Fruit fly (Drosophila melanogaster): ENCODE measurements around the gene Surf4.

Surf4 gene

dm6 chr3R:15342926-15343685, 2.9 kb downstream of the Surf4 start, which contains the start of gene Nagk (continued):
- TF ChIP-seq vnd (GFP tag; IDR thresholded peaks at IDR 0.05; ENCODE audit: partially characterized antibody) (no peak), CG4282 (GFP tag; optimal IDR thresholded peaks at IDR 0.05) (no peak), CG43689 (GFP tag; IDR thresholded peaks at IDR 0.05) (0 out of 2 replicates have a peak, but pooled peaks have one; percentile 11), fd96Cb (tag; optimal IDR thresholded peaks at IDR 0.05) (peak; percentile 41), CG8388 (GFP tag; optimal IDR thresholded peaks at IDR 0.05) (peak; percentile 41), CG11504 (tag; optimal IDR thresholded peaks at IDR 0.05) (peak; percentile 76), CG6272 (GFP tag; IDR thresholded peaks at IDR 0.05) (no peak), Dref (GFP tag; IDR thresholded peaks at IDR 0.05) (peak; percentile 56), NfI (GFP tag; optimal IDR thresholded peaks at IDR 0.05) (peak; percentile 45), CG6683 (GFP tag; optimal IDR thresholded peaks at IDR 0.05) (no peak), chif (GFP tag; optimal IDR thresholded peaks at IDR 0.05) (peak; percentile 9 to 72), al (GFP tag; IDR thresholded peaks at IDR 0.05) (0 out of 2 replicates have a peak, but pooled peaks have one; percentile 9), zf30C (GFP tag; optimal IDR thresholded peaks at IDR 0.05) (no peak), CG16863 (GFP tag; optimal IDR thresholded peaks at IDR 0.05) (peak; percentile 60), Jarid2 (GFP tag; optimal IDR thresholded peaks at IDR 0.05) (peak; percentile 59), CG2120 (GFP tag; optimal IDR thresholded peaks at IDR 0.05) (peak; percentile 69), BtbVII (GFP tag; optimal IDR thresholded peaks at IDR 0.05) (peak; percentile 65), CG13624 (GFP tag; optimal IDR thresholded peaks at IDR 0.05) (peak; percentile 67), Awh (GFP tag; IDR thresholded peaks at IDR 0.05) (peak; percentile 60; the same call in 1 of the 2 replicates), CG10431 (GFP tag; optimal IDR thresholded peaks at IDR 0.05) (no peak), repo (GFP tag; optimal IDR thresholded peaks at IDR 0.05) (no peak), Pdp1 (GFP tag; optimal IDR thresholded peaks at IDR 0.05) (peak; percentile 45 to 53), CG17802 (tag; optimal IDR thresholded peaks at IDR 0.05) (peak; percentile 7), CG13287 (GFP tag; IDR thresholded peaks at IDR 0.05; ENCODE audit: partially characterized antibody) (peak; percentile 36; the same call in 1 of the 2 replicates), jumu (GFP tag; optimal IDR thresholded peaks at IDR 0.05) (no peak), CG14667 (GFP tag; IDR thresholded peaks at IDR 0.05) (no peak), salm (tag; optimal IDR thresholded peaks at IDR 0.05) (peak; percentile 39), Dip2 (GFP tag; IDR thresholded peaks at IDR 0.05) (no peak), CG10274 (GFP tag; optimal IDR thresholded peaks at IDR 0.05) (peak; percentile 56), sr (GFP tag; IDR thresholded peaks at IDR 0.05) (peak; percentile 24; the same call in 1 of the 3 replicates), slou (GFP tag; optimal IDR thresholded peaks at IDR 0.05) (peak; percentile 4), Oli (tag; optimal IDR thresholded peaks at IDR 0.05) (peak; percentile 80), Nf-YB (GFP tag; optimal IDR thresholded peaks at IDR 0.05) (peak; percentile 46), zen (tag; optimal IDR thresholded peaks at IDR 0.05) (no peak), gcm2 (GFP tag; optimal IDR thresholded peaks at IDR 0.05) (peak; percentile 57), CG5180 (GFP tag; optimal IDR thresholded peaks at IDR 0.05) (peak; percentile 18), B-H2 (GFP tag; optimal IDR thresholded peaks at IDR 0.05) (peak; percentile 43), NK7.1 (GFP tag; optimal IDR thresholded peaks at IDR 0.05) (peak; percentile 20), CG2678 (tag; optimal IDR thresholded peaks at IDR 0.05) (peak; percentile 79), amos (GFP tag; IDR thresholded peaks at IDR 0.05; ENCODE audit: partially characterized antibody) (peak; percentile 40; the same call in 1 of the 2 replicates), CG5953 (GFP tag; IDR thresholded peaks at IDR 0.05) (0 out of 2 replicates have a peak, but pooled peaks have one; percentile 40), CG9609 (GFP tag; optimal IDR thresholded peaks at IDR 0.05) (peak; percentile 25), cwo (GFP tag; optimal IDR thresholded peaks at IDR 0.05) (peak; percentile 56), CG3407 (GFP tag; optimal IDR thresholded peaks at IDR 0.05) (peak; percentile 32)
